Fruit fly (Drosophila melanogaster): ENCODE data around the gene a5.

Gene a5

dm6 chr2L:1354009-1354408 lies 25.0 kb downstream of the a5 start, which contains the start of gene CG5561:
TSS of gene CG5561 (minus strand) at chr2L:1354109.
- no peak for TF ChIP-seq CG10631 (GFP tag; optimal IDR thresholded peaks at IDR 0.05)
- TF ChIP-seq fd85E (GFP tag; optimal IDR thresholded peaks at IDR 0.05), result no peak
- TF ChIP-seq Ets21C (GFP tag; optimal IDR thresholded peaks at IDR 0.05), result no peak
- TF ChIP-seq CG1621 (tag; optimal IDR thresholded peaks at IDR 0.05), result no peak
- TF ChIP-seq topi (GFP tag; optimal IDR thresholded peaks at IDR 0.05), result no peak
- no peak for TF ChIP-seq Hr4 (GFP tag; optimal IDR thresholded peaks at IDR 0.05)
- no peak for TF ChIP-seq Sox14 (GFP tag; optimal IDR thresholded peaks at IDR 0.05)
- no peak for TF ChIP-seq CG7368 (GFP tag; optimal IDR thresholded peaks at IDR 0.05)
- no peak for TF ChIP-seq Eip75B (GFP tag; optimal IDR thresholded peaks at IDR 0.05)
- no peak for TF ChIP-seq CG8319 (GFP tag; optimal IDR thresholded peaks at IDR 0.05)
- no peak for TF ChIP-seq fkh (GFP tag; optimal IDR thresholded peaks at IDR 0.05)

- TF ChIP-seq Eip78C (GFP tag) (no peak), CG6276 (GFP tag; optimal IDR thresholded peaks at IDR 0.05) (no peak), fd59A (GFP tag; optimal IDR thresholded peaks at IDR 0.05) (no peak), CG11294 (GFP tag; IDR thresholded peaks at IDR 0.05) (no peak), Blimp-1 (GFP tag; optimal IDR thresholded peaks at IDR 0.05) (no peak), Ets21C (GFP tag; optimal IDR thresholded peaks at IDR 0.05) (no peak), dsx (GFP tag; optimal IDR thresholded peaks at IDR 0.05; ENCODE audit: poor library complexity, severe bottlenecking) (no peak), Sox102F (GFP tag; optimal IDR thresholded peaks at IDR 0.05) (no peak), Lpt (GFP tag; optimal IDR thresholded peaks at IDR 0.05) (no peak), Hr4 (GFP tag; optimal IDR thresholded peaks at IDR 0.05) (no peak), CG6163 (GFP tag; IDR thresholded peaks at IDR 0.05) (no peak), CG9139 (GFP tag; optimal IDR thresholded peaks at IDR 0.05) (no peak), dac (GFP tag; optimal IDR thresholded peaks at IDR 0.05) (no peak), Gug (GFP tag; IDR thresholded peaks at IDR 0.05) (no peak)
These were observed 25.9 kb downstream of the a5 start, which contains the start of gene CG31924 for dm6 chr2L:1354819-1355218. TSS of gene CG31924 (minus strand) at chr2L:1354919.

DNA sequence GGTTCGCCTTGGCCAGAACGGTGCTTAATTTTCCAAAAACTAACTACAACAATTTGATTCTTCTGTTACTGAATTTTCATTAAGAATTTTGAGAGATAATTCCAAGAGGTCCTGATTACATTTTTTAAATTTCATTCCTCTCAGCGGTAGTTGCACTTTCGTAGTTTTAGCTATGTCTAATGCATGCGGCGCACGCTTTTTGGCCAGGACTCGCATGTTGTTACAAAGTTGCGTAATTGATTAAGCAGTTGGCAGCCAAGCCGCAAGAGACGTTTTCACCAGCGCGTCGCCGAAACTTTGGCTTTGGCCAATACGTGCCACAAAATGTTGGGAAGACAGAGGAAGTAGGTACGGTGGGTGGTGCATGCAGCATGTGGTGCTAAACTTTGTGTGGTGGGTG lies 26.9 kb downstream of the a5 start, which contains the start of gene CG5565:
CG5565 (minus strand) TSS at position 101 of the 400 bp plus-strand sequence.
- TF ChIP-seq fkh (GFP tag; optimal IDR thresholded peaks at IDR 0.05), result no peak
- TF ChIP-seq CG15336 (GFP tag; IDR thresholded peaks at IDR 0.05), result no peak
- TF ChIP-seq Smox (GFP tag; optimal IDR thresholded peaks at IDR 0.05), result no peak
- TF ChIP-seq Blimp-1 (GFP tag; optimal IDR thresholded peaks at IDR 0.05), result no peak
- no peak for TF ChIP-seq CG9139 (GFP tag; optimal IDR thresholded peaks at IDR 0.05)
- TF ChIP-seq CG6854 (GFP tag; optimal IDR thresholded peaks at IDR 0.05), result no peak
- no peak for TF ChIP-seq net (GFP tag; optimal IDR thresholded peaks at IDR 0.05)
- no peak for TF ChIP-seq Eip78C (GFP tag)
- no peak for TF ChIP-seq CG6276 (GFP tag; optimal IDR thresholded peaks at IDR 0.05)
- no peak for TF ChIP-seq Sox102F (GFP tag; optimal IDR thresholded peaks at IDR 0.05)
- no peak for TF ChIP-seq lz (GFP tag; optimal IDR thresholded peaks at IDR 0.05)
- no peak for TF ChIP-seq Sox14 (GFP tag; optimal IDR thresholded peaks at IDR 0.05)
- no peak for TF ChIP-seq CG1621 (tag; optimal IDR thresholded peaks at IDR 0.05)
- TF ChIP-seq CG6792 (GFP tag; optimal IDR thresholded peaks at IDR 0.05), result no peak
- TF ChIP-seq CG32006 (GFP tag; optimal IDR thresholded peaks at IDR 0.05), result no peak
- TF ChIP-seq Hr38 (GFP tag; optimal IDR thresholded peaks at IDR 0.05), result no peak
- TF ChIP-seq CG4318 (GFP tag; optimal IDR thresholded peaks at IDR 0.05), result no peak
- no peak for TF ChIP-seq Hr39 (GFP tag; optimal IDR thresholded peaks at IDR 0.05)
- no peak for TF ChIP-seq Hr4 (GFP tag; optimal IDR thresholded peaks at IDR 0.05)

DNA sequence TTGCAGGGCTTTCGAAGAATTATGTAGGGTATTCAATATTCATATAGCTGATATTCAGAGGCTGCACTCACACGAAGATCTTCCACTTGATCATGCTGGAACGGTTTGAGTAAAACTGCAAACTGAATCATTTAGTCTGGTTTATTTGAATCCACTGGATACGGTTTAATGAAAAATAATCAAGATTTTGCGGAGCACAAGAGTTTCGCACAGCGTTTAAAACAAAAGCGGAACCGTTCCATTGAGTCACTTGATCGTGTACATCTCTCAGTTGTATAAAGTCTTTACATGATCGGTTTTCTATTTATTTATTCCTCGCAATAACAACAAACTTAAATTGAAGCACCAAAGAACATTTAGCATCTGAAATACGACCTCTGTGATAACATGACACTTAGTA lies 30.7 kb downstream of the a5 start, which contains the start of gene CG31659:
CG31659 (minus strand) TSS at position 101 of the 400 bp plus-strand sequence.
- TF ChIP-seq spab (GFP tag; optimal IDR thresholded peaks at IDR 0.05) (no peak), Hr38 (GFP tag; optimal IDR thresholded peaks at IDR 0.05) (no peak), Hr39 (GFP tag; optimal IDR thresholded peaks at IDR 0.05) (no peak), CG11762 (GFP tag; optimal IDR thresholded peaks at IDR 0.05; ENCODE audit: insufficient read depth) (no peak), eg (GFP tag; IDR thresholded peaks at IDR 0.05) (no peak), Sox102F (GFP tag; optimal IDR thresholded peaks at IDR 0.05) (no peak), CG7368 (GFP tag; optimal IDR thresholded peaks at IDR 0.05) (no peak), CG9139 (GFP tag; optimal IDR thresholded peaks at IDR 0.05) (no peak), fd59A (GFP tag; optimal IDR thresholded peaks at IDR 0.05) (no peak), CG8319 (GFP tag; optimal IDR thresholded peaks at IDR 0.05) (no peak), CG6808 (GFP tag; optimal IDR thresholded peaks at IDR 0.05) (no peak)
